Fruit fly (Drosophila melanogaster): Measurements from ENCODE around the gene CG31391.

- TF ChIP-seq Usf (GFP tag; optimal IDR thresholded peaks at IDR 0.05) = no peak
- no peak for TF ChIP-seq CG2129 (GFP tag; IDR thresholded peaks at IDR 0.05; ENCODE audit: partially characterized antibody)
- TF ChIP-seq CG17568 (GFP tag; optimal IDR thresholded peaks at IDR 0.05) = peak; percentile 17
- no peak for TF ChIP-seq Lpt (GFP tag; optimal IDR thresholded peaks at IDR 0.05)
- peak; percentile 48 for TF ChIP-seq E2f2 (GFP tag; IDR thresholded peaks at IDR 0.05)
- TF ChIP-seq Dll (GFP tag; IDR thresholded peaks at IDR 0.05; ENCODE audit: partially characterized antibody) = no peak
These were observed 20.6 kb downstream of the CG31391 start for dm6 chr3R:10684284-10684683.

All from whole organism, embryonic.